Worm (Caenorhabditis elegans): Measurements from ENCODE around the gene imb-2.

ce11 chrII:14410768-14411167, 45.3 kb downstream of the imb-2 start, which contains the start of gene dsb-2:
- TF ChIP-seq unc-62 (GFP tag; optimal IDR thresholded peaks at IDR 0.05) (no peak), pha-4 (tag; optimal IDR thresholded peaks at IDR 0.05) (no peak), nhr-28 (tag; optimal IDR thresholded peaks at IDR 0.05) (no peak)

Measured in whole organism, mixed stage, embryonic.